Worm (Caenorhabditis elegans) whole organism, mixed stage, embryonic: ENCODE results near the gene cdc-48.1.
A peak's percentile ranks its signal among the peaks of the same experiment; 100 is the strongest.

Experiments
- M03D4.4 ChIP-seq: sonication (generic microtip); optimal IDR thresholded peaks from 2 replicates; lab custom pipeline; 2017; ENCODE audit warnings: mild to moderate bottlenecking, missing genetic modification characterization, missing compliant biosample characterization
- bed-3 ChIP-seq: fragments of 200-800 bp; sonication (Bioruptor generic); optimal IDR thresholded peaks from 3 replicates; lab custom pipeline; 2018; ENCODE audit warnings: mild to moderate bottlenecking, missing genetic modification characterization, moderate library complexity, missing compliant biosample characterization
- blmp-1 ChIP-seq: fragments of 150-350 bp; optimal IDR thresholded peaks from 2 replicates; lab custom pipeline; 2014; ENCODE audit warnings: missing biosample characterization, missing genetic modification characterization
- ceh-39 ChIP-seq: fragments of 150-350 bp; optimal IDR thresholded peaks from 2 replicates; lab custom pipeline; 2014; ENCODE audit warnings: missing biosample characterization, missing genetic modification characterization
- ceh-43 ChIP-seq: fragments of 200-800 bp; sonication (Bioruptor generic); optimal IDR thresholded peaks from 2 replicates; lab custom pipeline; 2018; ENCODE audit warnings: mild to moderate bottlenecking, missing genetic modification characterization, moderate library complexity, missing compliant biosample characterization
- ceh-83 ChIP-seq: fragments of 200-800 bp; sonication (Bioruptor generic); optimal IDR thresholded peaks from 2 replicates; lab custom pipeline; 2018; ENCODE audit warnings: mild to moderate bottlenecking, missing genetic modification characterization, missing compliant biosample characterization
- ces-1 ChIP-seq: fragments of 150-350 bp; optimal IDR thresholded peaks from 2 replicates; lab custom pipeline; 2014; ENCODE audit warnings: missing biosample characterization, missing genetic modification reagents, missing genetic modification characterization
- cnd-1 ChIP-seq: fragments of 200-800 bp; sonication (Bioruptor generic); optimal IDR thresholded peaks from 2 replicates; lab custom pipeline; 2018; ENCODE audit warnings: mild to moderate bottlenecking, missing genetic modification characterization, missing compliant biosample characterization
- elt-1 ChIP-seq: sonication (generic microtip); optimal IDR thresholded peaks from 2 replicates; lab custom pipeline; 2017; ENCODE audit warnings: missing genetic modification characterization, mild to moderate bottlenecking, missing compliant biosample characterization, antibody characterized with exemption, moderate library complexity, borderline replicate concordance; ENCODE audit not compliant: insufficient read depth
- elt-3 ChIP-seq: fragments of 150-350 bp; optimal IDR thresholded peaks from 2 replicates; lab custom pipeline; 2014; ENCODE audit warnings: missing biosample characterization, missing genetic modification characterization
- flh-1 ChIP-seq: fragments of 200-800 bp; sonication (Bioruptor generic); optimal IDR thresholded peaks from 2 replicates; lab custom pipeline; 2018; ENCODE audit warnings: mild to moderate bottlenecking, missing genetic modification characterization, moderate library complexity, missing compliant biosample characterization
- ham-2 ChIP-seq: fragments of 200-800 bp; sonication (Bioruptor generic); optimal IDR thresholded peaks from 2 replicates; lab custom pipeline; 2018; ENCODE audit warnings: mild to moderate bottlenecking, missing genetic modification characterization, missing compliant biosample characterization
- hlh-1 ChIP-seq: fragments of 150-350 bp; optimal IDR thresholded peaks from 2 replicates; lab custom pipeline; 2014; ENCODE audit warnings: missing biosample characterization, missing genetic modification reagents, missing genetic modification characterization
- lin-13 ChIP-seq: fragments of 150-350 bp; optimal IDR thresholded peaks from 2 replicates; lab custom pipeline; 2014; ENCODE audit warnings: missing biosample characterization, missing genetic modification characterization
- lsy-2 ChIP-seq: fragments of 150-350 bp; optimal IDR thresholded peaks from 2 replicates; lab custom pipeline; 2014; ENCODE audit warnings: missing biosample characterization, missing genetic modification characterization
- mab-5 ChIP-seq: fragments of 150-350 bp; optimal IDR thresholded peaks from 2 replicates; lab custom pipeline; 2014; ENCODE audit warnings: missing biosample characterization, missing genetic modification characterization
- mls-2 ChIP-seq: sonication (generic microtip); optimal IDR thresholded peaks from 2 replicates; lab custom pipeline; 2016; ENCODE audit warnings: mild to moderate bottlenecking, missing genetic modification characterization, moderate library complexity, missing compliant biosample characterization
- nhr-12 ChIP-seq: fragments of 150-350 bp; optimal IDR thresholded peaks from 2 replicates; lab custom pipeline; 2014; ENCODE audit warnings: missing biosample characterization, missing genetic modification characterization
- nhr-2 ChIP-seq: fragments of 150-350 bp; optimal IDR thresholded peaks from 2 replicates; lab custom pipeline; 2014; ENCODE audit warnings: missing biosample characterization, missing genetic modification characterization
- nhr-237 ChIP-seq: fragments of 150-350 bp; optimal IDR thresholded peaks from 2 replicates; lab custom pipeline; 2014; ENCODE audit warnings: missing biosample characterization, missing genetic modification characterization
- nhr-28 ChIP-seq: fragments of 150-350 bp; optimal IDR thresholded peaks from 2 replicates; lab custom pipeline; 2014; ENCODE audit warnings: missing biosample characterization, missing genetic modification characterization
- nhr-76 ChIP-seq: sonication (generic microtip); optimal IDR thresholded peaks from 2 replicates; lab custom pipeline; 2017; ENCODE audit warnings: missing biosample characterization, missing genetic modification characterization
- pha-4 ChIP-seq: fragments of 150-350 bp; optimal IDR thresholded peaks from 2 replicates; lab custom pipeline; 2018; ENCODE audit warnings: missing biosample characterization, missing genetic modification reagents, missing genetic modification characterization
- sem-2 ChIP-seq: fragments of 200-800 bp; sonication (Bioruptor generic); optimal IDR thresholded peaks from 2 replicates; lab custom pipeline; 2018; ENCODE audit warnings: mild to moderate bottlenecking, missing genetic modification characterization, missing compliant biosample characterization
- snpc-4 ChIP-seq: fragments of 150-350 bp; optimal IDR thresholded peaks from 2 replicates; lab custom pipeline; 2014; ENCODE audit warnings: missing biosample characterization, missing genetic modification characterization
- tbx-8 ChIP-seq: fragments of 200-800 bp; sonication (Bioruptor generic); optimal IDR thresholded peaks from 2 replicates; lab custom pipeline; 2018; ENCODE audit warnings: mild to moderate bottlenecking, missing genetic modification characterization, moderate library complexity, missing compliant biosample characterization
- unc-120 ChIP-seq: sonication (generic microtip); optimal IDR thresholded peaks from 2 replicates; lab custom pipeline; 2017; ENCODE audit warnings: missing genetic modification characterization, missing compliant biosample characterization; ENCODE audit not compliant: poor library complexity, severe bottlenecking
- unc-39 ChIP-seq: fragments of 150-350 bp; optimal IDR thresholded peaks from 2 replicates; lab custom pipeline; 2014; ENCODE audit warnings: missing biosample characterization, missing genetic modification characterization
- unc-62 ChIP-seq: fragments of 150-350 bp; optimal IDR thresholded peaks from 2 replicates; lab custom pipeline; 2014; ENCODE audit warnings: missing biosample characterization, missing genetic modification reagents, missing genetic modification characterization
- zip-8 ChIP-seq: fragments of 150-350 bp; optimal IDR thresholded peaks from 2 replicates; lab custom pipeline; 2014; ENCODE audit warnings: missing biosample characterization, missing genetic modification characterization

Gene cdc-48.1

ce11 chrII:10578843-10579430 lies 15.7 kb upstream of the cdc-48.1 start, which contains the start of gene rpb-6:
TSS of gene rpb-6 (plus strand) at chrII:10579380.
- TF ChIP-seq bed-3 (GFP tag; lab: Kevin White, UChicago): no peak
- no peak for TF ChIP-seq ham-2
- TF ChIP-seq lsy-2: peak; percentile 70
- TF ChIP-seq unc-62 (GFP tag; lab: Kevin White, UChicago): no peak
- TF ChIP-seq cnd-1 (tag; lab: Kevin White, UChicago): no peak
- peak; percentile 9 for TF ChIP-seq lin-13 (tag; lab: Kevin White, UChicago)
- no peak for TF ChIP-seq ceh-83
- TF ChIP-seq, all 35 proteins: peak for 2

ce11 chrII:10574177-10574576 lies 11.0 kb upstream of the cdc-48.1 start:
- TF ChIP-seq M03D4.4 (tag; lab: Kevin White, UChicago): no peak
- no peak for TF ChIP-seq sem-2 (GFP tag; lab: Kevin White, UChicago)
- TF ChIP-seq ceh-83: no peak
- no peak for TF ChIP-seq mab-5
- TF ChIP-seq pha-4 (tag; lab: Kevin White, UChicago): no peak
- TF ChIP-seq nhr-12 (tag; lab: Kevin White, UChicago): no peak
- TF ChIP-seq elt-1: no peak
- TF ChIP-seq ham-2: no peak
- no peak for TF ChIP-seq elt-3
- no peak for TF ChIP-seq hlh-1
- TF ChIP-seq nhr-2 (tag; lab: Kevin White, UChicago): no peak
- no peak for TF ChIP-seq bed-3 (GFP tag; lab: Kevin White, UChicago)
- no peak for TF ChIP-seq mls-2 (tag; lab: Kevin White, UChicago)
- no peak for TF ChIP-seq blmp-1 (tag; lab: Kevin White, UChicago)
- no peak for TF ChIP-seq ceh-39 (tag; lab: Kevin White, UChicago)
- TF ChIP-seq nhr-237: no peak
- no peak for TF ChIP-seq nhr-28 (tag; lab: Kevin White, UChicago)
- no peak for TF ChIP-seq lsy-2
- no peak for TF ChIP-seq cnd-1 (tag; lab: Kevin White, UChicago)

DNA sequence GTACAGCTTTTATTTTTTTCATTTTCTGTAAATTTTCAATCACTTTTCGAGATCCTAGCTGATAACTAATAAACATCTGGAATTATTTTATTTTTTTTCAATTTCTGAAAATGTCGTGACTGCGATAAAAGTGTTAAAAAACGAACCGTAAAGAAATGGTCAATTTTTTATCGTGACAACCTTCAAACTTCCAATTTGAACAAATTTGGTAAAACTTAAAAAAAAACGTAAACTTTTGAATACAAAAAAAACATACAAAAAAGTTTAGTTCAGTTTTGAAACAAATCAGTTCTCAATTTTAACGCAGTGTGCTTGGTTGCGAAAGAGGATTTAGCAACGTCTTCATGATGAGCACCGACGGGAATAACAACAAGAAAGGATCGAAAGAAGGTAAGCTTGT lies 8.8 kb upstream of the cdc-48.1 start, which contains the start of gene C06A1.3:
TSS of gene C06A1.3 (plus strand) at position 301 of the 400 bp plus-strand sequence.
- TF ChIP-seq mab-5 (no peak), ham-2 (no peak), unc-39 (no peak), mls-2 (tag; lab: Kevin White, UChicago) (no peak), M03D4.4 (tag; lab: Kevin White, UChicago) (no peak), snpc-4 (tag; lab: Kevin White, UChicago) (no peak), flh-1 (GFP tag; lab: Kevin White, UChicago) (no peak), ceh-43 (GFP tag; lab: Kevin White, UChicago) (no peak), nhr-12 (tag; lab: Kevin White, UChicago) (no peak), elt-3 (no peak), pha-4 (tag; lab: Kevin White, UChicago) (no peak), nhr-237 (no peak), ceh-39 (tag; lab: Kevin White, UChicago) (no peak), nhr-76 (no peak), unc-120 (tag; lab: Kevin White, UChicago) (no peak), nhr-28 (tag; lab: Kevin White, UChicago) (no peak), zip-8 (no peak)
- TF ChIP-seq, all 35 proteins: peak for 0

- TF ChIP-seq tbx-8 (no peak), mls-2 (tag; lab: Kevin White, UChicago) (no peak), ces-1 (no peak), unc-62 (GFP tag; lab: Kevin White, UChicago) (no peak), unc-120 (tag; lab: Kevin White, UChicago) (no peak), ham-2 (no peak), lsy-2 (no peak), mab-5 (no peak), flh-1 (GFP tag; lab: Kevin White, UChicago) (no peak)
These were observed 7.1 kb upstream of the cdc-48.1 start, which contains the start of gene txt-13 for ce11 chrII:10570302-10570701. TSS of gene txt-13 (plus strand) at chrII:10570602.

DNA sequence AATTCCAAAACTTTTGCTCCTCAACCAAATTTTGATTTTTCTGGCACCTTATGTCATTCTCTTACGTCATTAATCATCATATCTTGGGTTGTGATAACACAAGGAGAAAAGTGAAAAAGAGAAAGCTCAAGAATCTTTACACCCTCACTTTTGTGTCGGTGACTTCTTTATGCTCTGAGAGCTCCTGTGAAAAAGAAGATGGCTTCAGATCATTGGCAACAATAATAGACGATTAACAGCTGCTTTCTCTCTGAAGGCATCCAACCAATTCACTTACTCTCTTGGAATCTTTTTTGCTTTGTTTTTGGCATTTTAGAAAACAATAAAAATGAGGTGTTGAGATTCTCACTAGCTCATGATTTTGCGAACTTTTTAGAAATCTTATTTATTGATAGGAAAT lies 6.3 kb upstream of the cdc-48.1 start:
- peak; percentile 76 for TF ChIP-seq hlh-1
- TF ChIP-seq lin-13 (tag; lab: Kevin White, UChicago): no peak
- TF ChIP-seq, all 35 proteins: peak for 1
